Worm (Caenorhabditis elegans): Measurements from ENCODE around the gene grdn-1.

- TF ChIP-seq unc-62 (GFP tag; optimal IDR thresholded peaks at IDR 0.05) (no peak), ama-1 (optimal IDR thresholded peaks at IDR 0.05) (no peak), unc-130 (tag; optimal IDR thresholded peaks at IDR 0.05) (no peak), snpc-4 (tag; optimal IDR thresholded peaks at IDR 0.05) (no peak), egl-27 (tag; optimal IDR thresholded peaks at IDR 0.05) (no peak), elt-2 (tag; optimal IDR thresholded peaks at IDR 0.05) (no peak), nhr-71 (tag; optimal IDR thresholded peaks at IDR 0.05) (no peak), sptf-1 (tag; optimal IDR thresholded peaks at IDR 0.05) (no peak), tlp-1 (tag; optimal IDR thresholded peaks at IDR 0.05) (no peak)
Measured at ce11 chrV:18586954-18587353, 5.6 kb upstream of the grdn-1 start.

Data from whole organism, L1 larva.